Fruit fly (Drosophila melanogaster) whole organism, embryonic: ENCODE data around the gene ND-MNLL.

ENCODE experiments used
- C15 ChIP-seq: fragments of 200-800 bp; sonication (Bioruptor generic); IDR thresholded peaks from 3 replicates; pipeline ENCODE4 v1.3.6; 2022; ENCODE audit warnings: missing biosample characterization, missing genetic modification characterization
- CG11560 ChIP-seq: fragments of 200-800 bp; sonication (Bioruptor generic); IDR thresholded peaks from 3 replicates; pipeline ENCODE4 v1.3.6; 2022; ENCODE audit warnings: missing biosample characterization, missing genetic modification characterization
- CG12219 ChIP-seq: fragments of 200-800 bp; sonication (Bioruptor generic); optimal IDR thresholded peaks from 3 replicates; lab custom pipeline; 2018; ENCODE audit warnings: missing biosample characterization, mild to moderate bottlenecking, missing genetic modification characterization
- CG13123 ChIP-seq: fragments of 200-800 bp; sonication (Bioruptor generic); optimal IDR thresholded peaks from 2 replicates; lab custom pipeline; 2016; ENCODE audit warnings: missing biosample characterization, missing genetic modification characterization
- CG13287 ChIP-seq: fragments of 200-800 bp; sonication (Bioruptor generic); IDR thresholded peaks from 2 replicates; pipeline ENCODE4 v1.3.6; 2022; ENCODE audit warnings: missing biosample characterization, missing genetic modification characterization; ENCODE audit not compliant: partially characterized antibody
- CG14860 ChIP-seq: fragments of 200-800 bp; sonication (Bioruptor generic); IDR thresholded peaks from 3 replicates; pipeline ENCODE4 v1.3.6; 2022; ENCODE audit warnings: missing biosample characterization, missing genetic modification characterization; ENCODE audit not compliant: partially characterized antibody
- CG15514 ChIP-seq: fragments of 200-800 bp; sonication (Bioruptor generic); optimal IDR thresholded peaks from 3 replicates; lab custom pipeline; 2017; ENCODE audit warnings: missing biosample characterization, missing genetic modification characterization, mild to moderate bottlenecking, moderate library complexity, missing genetic modification reagents
- CG1832 ChIP-seq: fragments of 200-800 bp; sonication (Bioruptor generic); optimal IDR thresholded peaks from 2 replicates; lab custom pipeline; 2017; ENCODE audit warnings: missing biosample characterization, mild to moderate bottlenecking, missing genetic modification characterization, inconsistent platforms
- CG2199 ChIP-seq: fragments of 200-800 bp; sonication (Bioruptor generic); IDR thresholded peaks from 3 replicates; pipeline ENCODE4 v1.3.6; 2022; ENCODE audit warnings: missing biosample characterization, missing genetic modification characterization
- CG32767 ChIP-seq: fragments of 200-800 bp; sonication (Bioruptor generic); IDR thresholded peaks from 2 replicates; pipeline ENCODE4 v1.3.6; 2022; ENCODE audit warnings: missing biosample characterization, missing genetic modification characterization
- CG34224 ChIP-seq: fragments of 200-800 bp; sonication (Bioruptor generic); IDR thresholded peaks from 3 replicates; pipeline ENCODE4 v1.3.6; 2022; ENCODE audit warnings: missing biosample characterization, missing genetic modification characterization; ENCODE audit not compliant: partially characterized antibody
- CG7987 ChIP-seq: fragments of 200-800 bp; sonication (Bioruptor generic); optimal IDR thresholded peaks from 2 replicates; lab custom pipeline; 2018; ENCODE audit warnings: missing biosample characterization, mild to moderate bottlenecking, missing genetic modification characterization, moderate library complexity
- CG8924 ChIP-seq: fragments of 200-800 bp; optimal IDR thresholded peaks from 3 replicates; lab custom pipeline; 2019; ENCODE audit warnings: missing biosample characterization, mild to moderate bottlenecking, missing genetic modification characterization, moderate library complexity
- Chrac-16 ChIP-seq: fragments of 200-800 bp; sonication (Bioruptor generic); optimal IDR thresholded peaks from 3 replicates; lab custom pipeline; 2016; ENCODE audit warnings: missing biosample characterization, missing genetic modification characterization
- CoRest ChIP-seq: fragments of 200-800 bp; sonication (Bioruptor generic); optimal IDR thresholded peaks from 3 replicates; lab custom pipeline; 2018; ENCODE audit warnings: missing biosample characterization, mild to moderate bottlenecking, missing genetic modification characterization, moderate library complexity
- CrebB ChIP-seq: fragments of 200-800 bp; sonication (Bioruptor generic); optimal IDR thresholded peaks from 3 replicates; lab custom pipeline; 2018; ENCODE audit warnings: missing biosample characterization, mild to moderate bottlenecking, missing genetic modification characterization
- Deaf1 ChIP-seq: fragments of 200-800 bp; optimal IDR thresholded peaks from 3 replicates; lab custom pipeline; 2019; ENCODE audit warnings: missing biosample characterization, mild to moderate bottlenecking, missing genetic modification characterization, moderate library complexity
- Hr78 ChIP-seq, 2 experiments: fragments of 200-800 bp in 1 of 2; fragments of >200 bp in 1 of 2; sonication (Bioruptor generic) in 1 of 2; optimal IDR thresholded peaks; 2 replicates each; lab custom pipeline; 2017 to 2019; ENCODE audit warnings: missing biosample characterization in 2 of 2, missing genetic modification characterization in 2 of 2, mild to moderate bottlenecking in 1 of 2, moderate library complexity in 1 of 2
- MTF-1 ChIP-seq: fragments of 200-800 bp; sonication (Bioruptor generic); optimal IDR thresholded peaks from 2 replicates; lab custom pipeline; 2018; ENCODE audit warnings: missing biosample characterization, mild to moderate bottlenecking, missing genetic modification characterization, borderline replicate concordance
- Med ChIP-seq: fragments of 200-800 bp; sonication (Bioruptor generic); peaks from one replicate; lab custom pipeline; 2016; ENCODE audit warnings: missing biosample characterization, missing genetic modification characterization, mild to moderate bottlenecking, inconsistent platforms, moderate library complexity
- Ravus ChIP-seq: fragments of 200-800 bp; sonication (Bioruptor generic); IDR thresholded peaks from 2 replicates; pipeline ENCODE4 v1.3.6; 2022; ENCODE audit warnings: missing biosample characterization, missing genetic modification characterization
- Stat92E ChIP-seq, 3 experiments: fragments of >200 bp in 2 of 3; fragments of 200-800 bp in 1 of 3; sonication (Bioruptor generic) in 1 of 3; optimal IDR thresholded peaks; 2 replicates each; lab custom pipeline; 2017 to 2019; ENCODE audit warnings: missing biosample characterization in 3 of 3, missing genetic modification characterization in 3 of 3, mild to moderate bottlenecking in 1 of 3, moderate library complexity in 1 of 3
- Trl ChIP-seq, 3 experiments: fragments of >200 bp in 2 of 3; fragments of 200-800 bp in 1 of 3; sonication (Bioruptor generic) in 1 of 3; optimal IDR thresholded peaks; 2 replicates in 1 of 3; 3 replicates in 2 of 3; lab custom pipeline; 2016 to 2017; ENCODE audit warnings: missing biosample characterization in 1 of 3, missing genetic modification characterization in 1 of 3
- Xrp1 ChIP-seq: fragments of 200-800 bp; sonication (Bioruptor generic); IDR thresholded peaks from 2 replicates; pipeline ENCODE4 v1.3.6; 2022; ENCODE audit warnings: missing biosample characterization, missing genetic modification characterization
- YL-1 ChIP-seq: fragments of 200-800 bp; sonication (Bioruptor generic); optimal IDR thresholded peaks from 3 replicates; lab custom pipeline; 2017; ENCODE audit warnings: missing biosample characterization, mild to moderate bottlenecking, missing genetic modification characterization
- al ChIP-seq: fragments of 200-800 bp; sonication (Bioruptor generic); IDR thresholded peaks from 2 replicates; pipeline ENCODE4 v1.3.6; 2022; ENCODE audit warnings: missing biosample characterization, missing genetic modification characterization
- ara ChIP-seq: fragments of 200-800 bp; sonication (Bioruptor generic); IDR thresholded peaks from 2 replicates; pipeline ENCODE4 v1.3.6; 2022; ENCODE audit warnings: missing biosample characterization, missing genetic modification characterization
- ato ChIP-seq: fragments of 200-800 bp; sonication (Bioruptor generic); IDR thresholded peaks from 2 replicates; pipeline ENCODE4 v1.3.6; 2022; ENCODE audit warnings: missing biosample characterization, missing genetic modification characterization; ENCODE audit not compliant: partially characterized antibody
- cg ChIP-seq: fragments of 200-800 bp; sonication (Bioruptor generic); optimal IDR thresholded peaks from 3 replicates; lab custom pipeline; 2019; ENCODE audit warnings: missing biosample characterization, mild to moderate bottlenecking, missing genetic modification characterization, moderate library complexity
- chinmo ChIP-seq: fragments of 200-800 bp; sonication (Bioruptor generic); IDR thresholded peaks from 4 replicates; pipeline ENCODE4 v1.3.6; 2022; ENCODE audit warnings: missing biosample characterization, missing genetic modification characterization; ENCODE audit not compliant: partially characterized antibody
- crol ChIP-seq: fragments of 200-800 bp; sonication (Bioruptor generic); IDR thresholded peaks from 2 replicates; pipeline ENCODE4 v1.3.6; 2022; ENCODE audit warnings: missing biosample characterization, missing genetic modification characterization
- ftz-f1 ChIP-seq: fragments of 200-800 bp; sonication (Bioruptor generic); optimal IDR thresholded peaks from 2 replicates; lab custom pipeline; 2016; ENCODE audit warnings: missing biosample characterization, missing genetic modification characterization
- kni ChIP-seq: fragments of 200-800 bp; sonication (Bioruptor generic); optimal IDR thresholded peaks from 3 replicates; lab custom pipeline; 2017; ENCODE audit warnings: mild to moderate bottlenecking, missing biosample characterization, missing genetic modification reagents, missing genetic modification characterization
- lab ChIP-seq: fragments of 200-800 bp; sonication (Bioruptor generic); optimal IDR thresholded peaks from 3 replicates; lab custom pipeline; 2017; ENCODE audit warnings: missing biosample characterization, missing genetic modification characterization, mild to moderate bottlenecking, moderate library complexity, missing genetic modification reagents
- nom ChIP-seq: fragments of 200-800 bp; sonication (Bioruptor generic); optimal IDR thresholded peaks from 2 replicates; lab custom pipeline; 2017; ENCODE audit warnings: missing biosample characterization, missing genetic modification characterization, mild to moderate bottlenecking, moderate library complexity, missing genetic modification reagents
- onecut ChIP-seq: fragments of 200-800 bp; sonication (Bioruptor generic); IDR thresholded peaks from 2 replicates; pipeline ENCODE4 v1.3.6; 2022; ENCODE audit warnings: missing biosample characterization, missing genetic modification characterization
- pros ChIP-seq: fragments of 200-800 bp; sonication (Bioruptor generic); optimal IDR thresholded peaks from 3 replicates; lab custom pipeline; 2019; ENCODE audit warnings: missing biosample characterization, mild to moderate bottlenecking, missing genetic modification characterization, moderate library complexity
- sens ChIP-seq: fragments of 200-800 bp; sonication (Bioruptor generic); peaks from one replicate; lab custom pipeline; 2016; ENCODE audit warnings: missing biosample characterization, missing genetic modification characterization
- seq ChIP-seq: fragments of 200-800 bp; sonication (Bioruptor generic); IDR thresholded peaks from 2 replicates; pipeline ENCODE4 v1.3.6; 2022; ENCODE audit warnings: missing biosample characterization, missing genetic modification characterization
- slou ChIP-seq: fragments of 200-800 bp; sonication (Bioruptor generic); optimal IDR thresholded peaks from 3 replicates; lab custom pipeline; 2016; ENCODE audit warnings: missing biosample characterization, missing genetic modification characterization
- sna ChIP-seq: fragments of 200-800 bp; sonication (Bioruptor generic); IDR thresholded peaks from 2 replicates; pipeline ENCODE4 v1.3.6; 2022; ENCODE audit warnings: missing biosample characterization, missing genetic modification characterization; ENCODE audit not compliant: partially characterized antibody
- stwl ChIP-seq: fragments of 200-800 bp; sonication (Bioruptor generic); optimal IDR thresholded peaks from 3 replicates; lab custom pipeline; 2018; ENCODE audit warnings: missing biosample characterization, mild to moderate bottlenecking, missing genetic modification characterization, moderate library complexity
- tll ChIP-seq, 2 experiments: fragments of 200-800 bp in 1 of 2; fragments of >200 bp in 1 of 2; sonication (Bioruptor generic) in 1 of 2; optimal IDR thresholded peaks; 2 replicates each; lab custom pipeline; 2017 to 2019; ENCODE audit warnings: missing biosample characterization in 2 of 2, missing genetic modification characterization in 2 of 2, mild to moderate bottlenecking in 1 of 2, moderate library complexity in 1 of 2
- zen ChIP-seq: fragments of 200-800 bp; sonication (Bioruptor generic); optimal IDR thresholded peaks from 3 replicates; lab custom pipeline; 2018; ENCODE audit warnings: missing biosample characterization, mild to moderate bottlenecking, missing genetic modification characterization, moderate library complexity

ND-MNLL gene

dm6 chrX:7931028-7931549 lies 37.5 kb upstream of the ND-MNLL start, which contains the start of gene mahe (continued):
- TF ChIP-seq CG15514 (peak; percentile 33), zen (peak; percentile 37), ato (GFP tag; lab: Robert Waterston, UW) (peak; percentile 65), sna (GFP tag; lab: Robert Waterston, UW) (peak; percentile 69), Chrac-16 (GFP tag; lab: Kevin White, UChicago) (no peak), slou (GFP tag; lab: Kevin White, UChicago) (no peak)

- TF ChIP-seq CrebB (tag; lab: Kevin White, UChicago) (no peak), CG7987 (GFP tag; lab: Kevin White, UChicago) (no peak), chinmo (GFP tag; lab: Robert Waterston, UW) (0 out of 4 replicates have a peak, but pooled peaks have one; percentile 46), CG32767 (GFP tag; lab: Robert Waterston, UW) (no peak), Ravus (no peak), sens (GFP tag; lab: Kevin White, UChicago) (no peak), CG12219 (GFP tag; lab: Kevin White, UChicago) (no peak), Stat92E (GFP tag; optimal IDR thresholded peaks at IDR 0.05; lab: Kevin White, UChicago) (peak in 1 of 3 experiments; percentile 13), YL-1 (no peak), CG8924 (no peak), pros (GFP tag; lab: Kevin White, UChicago) (peak; percentile 72), zen (no peak), lab (GFP tag; lab: Kevin White, UChicago) (no peak), CG2199 (no peak), MTF-1 (GFP tag; lab: Kevin White, UChicago) (peak; percentile 87), stwl (no peak), Deaf1 (tag; lab: Kevin White, UChicago) (peak; percentile 27), crol (GFP tag; lab: Robert Waterston, UW) (peak; percentile 94), onecut (GFP tag; lab: Robert Waterston, UW) (peak; percentile 98), CG13287 (GFP tag; lab: Robert Waterston, UW) (peak; percentile 11), Med (GFP tag; lab: Kevin White, UChicago) (peak; percentile 65), CoRest (tag; lab: Kevin White, UChicago) (no peak), al (GFP tag; lab: Robert Waterston, UW) (no peak), CG11560 (tag; lab: Robert Waterston, UW) (no peak), CG14860 (GFP tag; lab: Robert Waterston, UW) (no peak), ara (no peak), seq (GFP tag; lab: Robert Waterston, UW) (peak; percentile 25; the same call in 1 of the 2 replicates), kni (GFP tag; lab: Kevin White, UChicago) (peak; percentile 76), cg (GFP tag; lab: Kevin White, UChicago) (peak; percentile 83), nom (peak; percentile 76), Hr78 (GFP tag; optimal IDR thresholded peaks at IDR 0.05; lab: Kevin White, UChicago) (peak in 1 of 2 experiments; percentile 30), CG13123 (no peak), Trl (optimal IDR thresholded peaks at IDR 0.05; lab: Kevin White, UChicago) (peak in 1 of 2 experiments; percentile 91), Trl (GFP tag; optimal IDR thresholded peaks at IDR 0.05; lab: Kevin White, UChicago) (no peak), tll (GFP tag; optimal IDR thresholded peaks at IDR 0.05; lab: Kevin White, UChicago) (no peak), Xrp1 (GFP tag; lab: Robert Waterston, UW) (no peak), C15 (GFP tag; lab: Robert Waterston, UW) (no peak), ftz-f1 (no peak), CG1832 (GFP tag; lab: Kevin White, UChicago) (peak; percentile 6), CG34224 (0 out of 3 replicates have a peak, but pooled peaks have one; percentile 15)
These were observed 36.8 kb upstream of the ND-MNLL start for dm6 chrX:7930236-7931027.
